Fruit fly (Drosophila melanogaster): ENCODE results near the gene CBP.

DNA sequence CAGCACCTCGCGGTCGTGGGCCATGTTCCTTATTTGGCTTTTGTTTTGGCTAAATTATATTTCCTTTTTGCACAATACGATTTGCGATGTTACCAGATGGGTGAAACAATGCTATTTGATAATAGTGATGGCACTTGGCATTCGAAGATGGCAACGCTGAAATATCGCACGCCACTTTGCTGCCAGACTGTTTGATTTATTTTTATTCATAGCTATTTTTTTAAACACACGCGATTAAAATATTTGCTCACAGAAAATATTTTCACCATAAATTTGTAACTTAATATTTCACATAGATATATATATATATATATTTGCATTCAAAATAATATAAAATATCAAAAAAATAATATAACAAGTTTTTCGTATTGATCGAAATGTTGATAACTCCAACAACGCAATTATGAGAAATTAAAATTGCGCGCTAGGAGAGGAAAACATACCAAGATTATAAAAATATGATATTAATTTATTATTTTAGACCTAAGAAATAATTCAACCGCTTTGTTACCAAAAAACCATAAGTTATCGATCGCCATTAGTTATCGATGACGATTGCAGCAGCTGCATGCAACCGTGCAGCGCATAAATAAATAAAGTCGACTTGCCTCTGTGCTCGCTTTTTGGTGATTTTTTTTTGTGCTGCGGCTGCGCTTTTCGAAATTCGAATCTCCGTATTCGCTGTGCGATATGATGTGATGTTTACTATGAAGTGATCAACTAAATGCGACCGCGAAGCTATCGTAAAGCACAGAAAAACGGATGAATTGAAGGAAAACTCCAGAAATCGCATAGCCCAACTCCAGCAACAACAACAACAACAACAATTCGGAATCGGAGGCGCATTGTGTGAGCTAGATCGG, 13.3 kb upstream of the CBP start, which contains the start of the genes Atg5 and Dok:
- TF ChIP-seq EcR (GFP tag; optimal IDR thresholded peaks at IDR 0.05) (no peak), rn (GFP tag; IDR thresholded peaks at IDR 0.05) (no peak), CG17806 (tag; optimal IDR thresholded peaks at IDR 0.05) (no peak), CG4496 (GFP tag; IDR thresholded peaks at IDR 0.05) (no peak), CG32121 (GFP tag; IDR thresholded peaks at IDR 0.05) (no peak)
